Worm (Caenorhabditis elegans) whole organism, young adult: Measurements from ENCODE around the gene grl-27.

Source experiments
- cebp-2 ChIP-seq: fragments of 200-800 bp; sonication (Bioruptor generic); IDR thresholded peaks from 2 replicates; pipeline ENCODE4 v1.3.6; 2022; ENCODE audit warnings: missing genetic modification characterization, missing compliant biosample characterization
- dox-1 ChIP-seq: fragments of 200-800 bp; sonication (Bioruptor generic); IDR thresholded peaks from 2 replicates; pipeline ENCODE4 v1.3.6; 2022; ENCODE audit warnings: missing genetic modification reagents, missing genetic modification characterization, missing compliant biosample characterization
- hlh-26 ChIP-seq: fragments of 200-800 bp; sonication (Bioruptor generic); conservative IDR thresholded peaks from 2 replicates; pipeline ENCODE4 v1.3.6; 2022; ENCODE audit warnings: missing genetic modification reagents, missing genetic modification characterization, missing compliant biosample characterization
- snpc-3.4 ChIP-seq: sonication (generic microtip); optimal IDR thresholded peaks from 2 replicates; lab custom pipeline; 2017; ENCODE audit warnings: missing genetic modification characterization, mild to moderate bottlenecking, missing compliant biosample characterization, antibody characterized with exemption, moderate library complexity, missing genotype, missing genetic modification reagents
- tbx-9 ChIP-seq: sonication (generic microtip); optimal IDR thresholded peaks from 2 replicates; lab custom pipeline; 2016; ENCODE audit warnings: borderline replicate concordance, missing genetic modification characterization, inconsistent platforms, missing compliant biosample characterization

- no peak for TF ChIP-seq dox-1 (GFP tag; lab: Robert Waterston, UW)
- no peak for TF ChIP-seq hlh-26
- TF ChIP-seq cebp-2 (GFP tag; lab: Robert Waterston, UW): no peak
- no peak for TF ChIP-seq snpc-3.4 (tag; lab: Kevin White, UChicago)
- no peak for TF ChIP-seq tbx-9 (tag; lab: Kevin White, UChicago)
Measured at ce11 chrV:3541117-3541516, 34.5 kb downstream of the grl-27 start, which contains the start of gene srbc-67.
